Worm (Caenorhabditis elegans) whole organism, L3 larva: ENCODE measurements around the gene ZK381.62.
A peak's percentile ranks its signal among the peaks of the same experiment; 100 is the strongest.

ENCODE experiments used
- aly-2 ChIP-seq: fragments of 150-350 bp; optimal IDR thresholded peaks from 2 replicates; lab custom pipeline; 2014; ENCODE audit warnings: missing biosample characterization, missing genetic modification characterization
- ama-1 ChIP-seq: fragments of 150-350 bp; optimal IDR thresholded peaks from 2 replicates; lab custom pipeline; 2018
- ceh-16 ChIP-seq: sonication (generic microtip); optimal IDR thresholded peaks from 2 replicates; lab custom pipeline; 2017; ENCODE audit warnings: missing biosample characterization, missing genetic modification characterization
- ceh-28 ChIP-seq: fragments of 150-350 bp; optimal IDR thresholded peaks from 2 replicates; lab custom pipeline; 2014; ENCODE audit warnings: missing biosample characterization, missing genetic modification reagents, missing genetic modification characterization
- ceh-9 ChIP-seq: sonication (generic microtip); optimal IDR thresholded peaks from 2 replicates; lab custom pipeline; 2018; ENCODE audit warnings: missing biosample characterization, missing genetic modification characterization
- egl-27 ChIP-seq: sonication (generic microtip); optimal IDR thresholded peaks from 4 replicates; lab custom pipeline; 2017; ENCODE audit warnings: missing biosample characterization, missing genetic modification reagents, missing genetic modification characterization
- egl-5 ChIP-seq: fragments of 150-350 bp; optimal IDR thresholded peaks from 2 replicates; lab custom pipeline; 2017; ENCODE audit warnings: missing biosample characterization, missing genetic modification reagents, missing genetic modification characterization, inconsistent platforms
- elt-1 ChIP-seq: fragments of 150-350 bp; optimal IDR thresholded peaks from 2 replicates; lab custom pipeline; 2014; ENCODE audit warnings: missing biosample characterization, missing genetic modification characterization
- elt-2 ChIP-seq: sonication (generic microtip); optimal IDR thresholded peaks from 2 replicates; lab custom pipeline; 2016; ENCODE audit warnings: missing genetic modification reagents, mild to moderate bottlenecking, missing genetic modification characterization, missing compliant biosample characterization
- fkh-2 ChIP-seq: fragments of 150-350 bp; optimal IDR thresholded peaks from 2 replicates; lab custom pipeline; 2014; ENCODE audit warnings: missing biosample characterization, missing genetic modification reagents, missing genetic modification characterization
- hmg-11 ChIP-seq: sonication (generic microtip); optimal IDR thresholded peaks from 2 replicates; lab custom pipeline; 2016; ENCODE audit warnings: missing genetic modification characterization, missing compliant biosample characterization
- lin-15B ChIP-seq: fragments of 150-350 bp; optimal IDR thresholded peaks from 2 replicates; lab custom pipeline; 2014; ENCODE audit warnings: missing biosample characterization, missing genetic modification characterization
- lin-39 ChIP-seq: fragments of 150-350 bp; optimal IDR thresholded peaks from 2 replicates; lab custom pipeline; 2018; ENCODE audit warnings: missing biosample characterization, missing genetic modification reagents, missing genetic modification characterization
- lsy-12 ChIP-seq: sonication (generic microtip); optimal IDR thresholded peaks from 2 replicates; lab custom pipeline; 2016; ENCODE audit warnings: mild to moderate bottlenecking, missing genetic modification characterization, missing compliant biosample characterization
- mdl-1 ChIP-seq: fragments of 150-350 bp; optimal IDR thresholded peaks from 2 replicates; lab custom pipeline; 2014; ENCODE audit warnings: missing biosample characterization, missing genetic modification characterization
- mml-1 ChIP-seq: fragments of 150-350 bp; sonication (generic microtip); optimal IDR thresholded peaks from 3 replicates; lab custom pipeline; 2014; ENCODE audit warnings: missing biosample characterization, missing genetic modification characterization
- nfya-1 ChIP-seq: sonication (generic microtip); optimal IDR thresholded peaks from 2 replicates; lab custom pipeline; 2017; ENCODE audit warnings: missing genetic modification characterization, mild to moderate bottlenecking, missing compliant biosample characterization, antibody characterized with exemption, moderate library complexity; ENCODE audit not compliant: insufficient read depth
- nhr-11 ChIP-seq: fragments of 150-350 bp; optimal IDR thresholded peaks from 2 replicates; lab custom pipeline; 2014; ENCODE audit warnings: missing biosample characterization, missing genetic modification characterization
- nhr-12 ChIP-seq: fragments of 150-350 bp; optimal IDR thresholded peaks from 2 replicates; lab custom pipeline; 2014; ENCODE audit warnings: missing biosample characterization, missing genetic modification characterization
- nhr-23 ChIP-seq: fragments of 150-350 bp; optimal IDR thresholded peaks from 2 replicates; lab custom pipeline; 2014; ENCODE audit warnings: missing biosample characterization, missing genetic modification reagents, missing genetic modification characterization
- nhr-237 ChIP-seq: fragments of 150-350 bp; optimal IDR thresholded peaks from 2 replicates; lab custom pipeline; 2014; ENCODE audit warnings: missing biosample characterization, missing genetic modification characterization
- nhr-25 ChIP-seq: sonication (generic microtip); optimal IDR thresholded peaks from 2 replicates; lab custom pipeline; 2017; ENCODE audit warnings: missing biosample characterization, missing genetic modification characterization
- nhr-28 ChIP-seq: fragments of 150-350 bp; optimal IDR thresholded peaks from 2 replicates; lab custom pipeline; 2014; ENCODE audit warnings: missing biosample characterization, missing genetic modification characterization
- nhr-67 ChIP-seq: fragments of 150-350 bp; optimal IDR thresholded peaks from 2 replicates; lab custom pipeline; 2014; ENCODE audit warnings: missing biosample characterization, missing genetic modification characterization
- pha-4 ChIP-seq: fragments of 150-350 bp; optimal IDR thresholded peaks from 2 replicates; lab custom pipeline; 2014; ENCODE audit warnings: missing biosample characterization, missing genetic modification reagents, missing genetic modification characterization
- pqm-1 ChIP-seq: fragments of 150-350 bp; optimal IDR thresholded peaks from 2 replicates; lab custom pipeline; 2017; ENCODE audit warnings: missing biosample characterization, missing genetic modification characterization, inconsistent platforms
- skn-1 ChIP-seq: fragments of 150-350 bp; optimal IDR thresholded peaks from 2 replicates; lab custom pipeline; 2014; ENCODE audit warnings: missing biosample characterization, missing genetic modification characterization
- tbx-2 ChIP-seq: sonication (generic microtip); optimal IDR thresholded peaks from 2 replicates; lab custom pipeline; 2016; ENCODE audit warnings: mild to moderate bottlenecking, missing genetic modification characterization, missing compliant biosample characterization
- unc-39 ChIP-seq: sonication (generic microtip); optimal IDR thresholded peaks from 4 replicates; lab custom pipeline; 2017; ENCODE audit warnings: missing biosample characterization, missing genetic modification characterization
- unc-62 ChIP-seq: fragments of 150-350 bp; sonication (generic microtip); optimal IDR thresholded peaks from 4 replicates; lab custom pipeline; 2014; ENCODE audit warnings: missing biosample characterization, missing genetic modification reagents, missing genetic modification characterization
- zag-1 ChIP-seq: fragments of 150-350 bp; optimal IDR thresholded peaks from 2 replicates; lab custom pipeline; 2014; ENCODE audit warnings: missing biosample characterization, missing genetic modification characterization
- ztf-11 ChIP-seq: fragments of 150-350 bp; optimal IDR thresholded peaks from 2 replicates; lab custom pipeline; 2014; ENCODE audit warnings: missing biosample characterization, missing genetic modification characterization
- ztf-4 ChIP-seq: fragments of 150-350 bp; optimal IDR thresholded peaks from 2 replicates; lab custom pipeline; 2014; ENCODE audit warnings: missing biosample characterization, missing genetic modification characterization

ZK381.62 gene

ce11 chrIV:6974162-6974938 is 3.2 kb upstream of the ZK381.62 start:
- no peak for TF ChIP-seq ztf-4
- TF ChIP-seq fkh-2, result no peak
- TF ChIP-seq tbx-2, result no peak

ce11 chrIV:6972427-6972826 is 1.3 kb upstream of the ZK381.62 start, which contains the start of gene nhr-249:
Gene nhr-249, minus strand, starts transcription at chrIV:6972527.
- TF ChIP-seq fkh-2 (no peak), skn-1 (tag; lab: Kevin White, UChicago) (no peak), pqm-1 (no peak), nhr-67 (tag; lab: Kevin White, UChicago) (no peak), mml-1 (tag; lab: Kevin White, UChicago) (no peak)

- TF ChIP-seq aly-2 (no peak), egl-5 (tag; lab: Kevin White, UChicago) (no peak), ceh-16 (tag; lab: Kevin White, UChicago) (no peak), nhr-23 (tag; lab: Kevin White, UChicago) (no peak), nhr-28 (no peak), nhr-25 (no peak), elt-1 (tag; lab: Kevin White, UChicago) (no peak), fkh-2 (no peak)
Observed at ce11 chrIV:6970271-6970670, 842 bp downstream of the ZK381.62 start, which contains the start of gene ZK381.8. Gene ZK381.8, minus strand, starts transcription at chrIV:6970371.

DNA sequence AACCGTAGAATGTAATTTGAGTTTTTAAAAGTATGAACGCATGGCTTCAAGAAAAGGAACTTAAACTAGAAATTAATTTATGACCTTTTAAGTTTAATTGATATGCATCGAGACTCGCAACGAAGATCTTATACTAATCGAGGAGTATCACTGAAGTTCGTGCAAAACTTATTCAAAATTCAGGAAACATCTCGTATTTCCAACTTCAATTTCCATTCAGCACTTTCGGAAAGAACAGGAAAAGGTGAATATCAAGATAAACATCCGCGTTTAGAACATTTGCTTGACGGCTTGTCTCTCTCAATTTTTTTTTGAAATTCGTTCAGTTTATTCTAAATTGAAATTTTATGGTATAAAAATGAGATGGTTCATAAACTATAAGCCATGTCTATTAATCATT is 5.9 kb downstream of the ZK381.62 start, which contains the start of gene ZK381.2:
Gene ZK381.2, plus strand, starts transcription at position 301 of the 400 bp plus-strand sequence.
- TF ChIP-seq lin-15B (tag; lab: Kevin White, UChicago), result no peak
- no peak for TF ChIP-seq nhr-23 (tag; lab: Kevin White, UChicago)
- TF ChIP-seq mdl-1 (tag; lab: Kevin White, UChicago), result no peak
- TF ChIP-seq unc-39, result no peak
- no peak for TF ChIP-seq pha-4 (tag; lab: Kevin White, UChicago)
- no peak for TF ChIP-seq fkh-2
- no peak for TF ChIP-seq nhr-11 (tag; lab: Kevin White, UChicago)
- no peak for TF ChIP-seq nhr-12 (tag; lab: Kevin White, UChicago)
- TF ChIP-seq elt-2 (tag; lab: Kevin White, UChicago), result no peak
- no peak for TF ChIP-seq nhr-237 (tag; lab: Kevin White, UChicago)
- TF ChIP-seq nhr-67 (tag; lab: Kevin White, UChicago), result no peak
- no peak for TF ChIP-seq lin-39 (tag; lab: Kevin White, UChicago)

DNA sequence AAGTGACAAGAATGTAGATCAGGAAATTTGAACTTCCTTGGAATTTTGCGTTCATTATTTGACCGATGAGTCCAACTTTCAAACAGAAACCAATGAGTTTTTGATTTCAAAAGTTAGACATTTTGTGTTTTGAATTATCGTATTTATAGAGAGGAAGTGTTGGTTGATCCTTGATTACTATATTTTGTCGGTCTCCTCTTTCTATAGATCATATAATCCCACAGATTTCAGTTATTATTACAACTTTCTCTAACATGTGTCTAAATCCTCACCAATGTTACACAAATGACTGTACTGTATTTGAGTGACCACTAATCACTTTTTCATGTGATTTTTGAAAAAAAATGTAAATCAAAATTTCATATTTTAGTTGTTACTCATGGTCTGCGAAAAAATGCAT is 6.6 kb downstream of the ZK381.62 start, which contains the start of gene B0478.3:
Gene B0478.3, minus strand, starts transcription at position 101 of the 400 bp plus-strand sequence.
- TF ChIP-seq ztf-11 (tag; lab: Kevin White, UChicago) (no peak), ceh-9 (tag; lab: Kevin White, UChicago) (no peak), unc-39 (no peak), zag-1 (no peak), pqm-1 (no peak), nhr-25 (no peak), egl-27 (no peak), nhr-11 (tag; lab: Kevin White, UChicago) (no peak), ama-1 (lab: Kevin White, UChicago) (no peak)

ce11 chrIV:6959483-6959882 is 11.6 kb downstream of the ZK381.62 start:
- TF ChIP-seq hmg-11 (tag; lab: Kevin White, UChicago), result peak; percentile 46
- peak; percentile 47 for TF ChIP-seq nfya-1 (tag; lab: Kevin White, UChicago)
- TF ChIP-seq lsy-12 (tag; lab: Kevin White, UChicago), result no peak
- TF ChIP-seq, all 47 proteins: peak for 2

DNA sequence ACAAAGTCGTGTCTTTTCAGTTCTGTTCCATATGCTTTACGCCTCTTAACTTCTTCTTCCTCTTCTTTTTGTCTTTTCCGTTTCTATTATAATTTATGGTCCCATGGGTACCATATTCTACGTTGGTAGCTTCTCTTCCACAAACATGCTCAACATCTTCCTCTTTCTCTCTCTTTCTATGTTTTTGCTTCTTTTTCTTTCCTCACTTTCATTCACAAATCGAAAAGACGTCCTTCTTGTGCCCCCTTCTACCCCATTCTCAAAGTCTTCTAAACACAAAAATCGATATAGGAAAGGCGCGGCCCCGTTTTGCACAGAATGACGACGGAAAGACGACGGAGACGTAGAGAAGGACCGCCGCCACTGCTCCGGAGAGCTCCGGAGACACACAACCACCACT is 12.4 kb downstream of the ZK381.62 start:
- no peak for TF ChIP-seq unc-62 (GFP tag; lab: Kevin White, UChicago)
- peak; percentile 62 for TF ChIP-seq nfya-1 (tag; lab: Kevin White, UChicago)
- TF ChIP-seq lin-39 (tag; lab: Kevin White, UChicago), result peak; percentile 50
- TF ChIP-seq ceh-28 (tag; lab: Kevin White, UChicago), result peak; percentile 2
- peak; percentile 35 for TF ChIP-seq elt-1 (tag; lab: Kevin White, UChicago)
